Worm (Caenorhabditis elegans) whole organism, L1 larva: ENCODE measurements around the gene srh-146.

Experiments used
- efl-1 ChIP-seq, 4 experiments: fragments of 150-350 bp; optimal IDR thresholded peaks in 3 of 4; peaks in 1 of 4; 1 replicate in 1 of 4; 2 replicates in 3 of 4; lab custom pipeline; 2014; ENCODE audit warnings: missing biosample characterization in 2 of 4, missing genetic modification characterization in 2 of 4, missing genetic modification reagents in 2 of 4
- mep-1 ChIP-seq: fragments of 150-350 bp; optimal IDR thresholded peaks from 2 replicates; lab custom pipeline; 2014; ENCODE audit warnings: missing biosample characterization, missing genetic modification characterization
- nhr-77 ChIP-seq: fragments of 150-350 bp; optimal IDR thresholded peaks from 2 replicates; lab custom pipeline; 2014; ENCODE audit warnings: missing biosample characterization, missing genetic modification characterization
- sup-37 ChIP-seq: fragments of 200-800 bp; sonication (Bioruptor generic); optimal IDR thresholded peaks from 2 replicates; lab custom pipeline; 2018; ENCODE audit warnings: mild to moderate bottlenecking, missing genetic modification characterization, missing compliant biosample characterization
- unc-130 ChIP-seq: fragments of 150-350 bp; optimal IDR thresholded peaks from 2 replicates; lab custom pipeline; 2017; ENCODE audit warnings: missing biosample characterization, missing genetic modification characterization, inconsistent platforms

DNA sequence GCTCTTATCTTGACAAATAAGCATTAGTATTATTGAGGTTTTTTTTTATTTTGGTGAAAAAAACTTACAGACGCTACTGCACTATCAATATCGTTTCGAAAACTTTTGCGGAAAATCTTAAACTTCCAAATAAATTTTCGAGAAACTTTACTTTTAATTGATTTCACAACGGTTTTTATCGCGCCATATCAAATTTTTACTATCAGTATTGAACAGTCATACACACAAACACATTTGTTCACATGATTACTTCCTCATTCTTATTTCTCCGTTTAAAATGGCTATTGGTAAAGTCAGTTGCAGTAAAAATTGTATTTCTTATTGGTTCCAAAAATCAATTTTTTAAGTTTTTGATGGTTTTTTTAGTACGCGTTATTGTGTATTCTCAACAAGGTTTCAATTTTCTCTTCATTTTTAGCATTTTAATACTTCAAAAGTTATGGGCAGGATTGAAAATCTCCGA, 17.8 kb upstream of the srh-146 start, which contains the start of gene pals-32:
- TF ChIP-seq efl-1 (optimal IDR thresholded peaks at IDR 0.05; lab: Kevin White, UChicago) (no peak), efl-1 (GFP tag; optimal IDR thresholded peaks at IDR 0.05 in 1 of 2; lab: Kevin White, UChicago) (no peak), mep-1 (no peak), nhr-77 (tag; lab: Kevin White, UChicago) (no peak), unc-130 (tag; lab: Kevin White, UChicago) (no peak), sup-37 (no peak)
